Fruit fly (Drosophila melanogaster): ENCODE measurements around the gene SP1029.
A peak's percentile ranks its signal among the peaks of the same experiment; 100 is the strongest.

SP1029 gene

dm6 chr3R:29230552-29231102 lies 19.6 kb downstream of the SP1029 start (continued):
- TF ChIP-seq CG8765 (GFP tag; IDR thresholded peaks at IDR 0.05) (0 out of 2 replicates have a peak, but pooled peaks have one; percentile 7), bcd (GFP tag; optimal IDR thresholded peaks at IDR 0.05) (no peak), ATbp (GFP tag; optimal IDR thresholded peaks at IDR 0.05) (no peak), CG15011 (GFP tag; optimal IDR thresholded peaks at IDR 0.05) (no peak), CG9727 (GFP tag; optimal IDR thresholded peaks at IDR 0.05) (no peak), Dfd (GFP tag; optimal IDR thresholded peaks at IDR 0.05) (no peak), twi (tag; optimal IDR thresholded peaks at IDR 0.05) (no peak), Stat92E (GFP tag; optimal IDR thresholded peaks at IDR 0.05) (no peak), fru (optimal IDR thresholded peaks at IDR 0.05) (no peak), MBD-R2 (GFP tag; IDR thresholded peaks at IDR 0.05) (peak; percentile 7; the same call in 1 of the 2 replicates), CG9932 (GFP tag; IDR thresholded peaks at IDR 0.05) (peak; percentile 36; the same call in 1 of the 2 replicates), H2.0 (GFP tag; IDR thresholded peaks at IDR 0.05) (peak; percentile 18; the same call in 1 of the 2 replicates), CG10274 (GFP tag; optimal IDR thresholded peaks at IDR 0.05) (no peak), CG12155 (GFP tag; optimal IDR thresholded peaks at IDR 0.05) (no peak), Med (GFP tag) (peak; percentile 83), Jarid2 (GFP tag; optimal IDR thresholded peaks at IDR 0.05) (no peak), cas (GFP tag; IDR thresholded peaks at IDR 0.05) (peak; percentile 65), tna (GFP tag; IDR thresholded peaks at IDR 0.05; ENCODE audit: partially characterized antibody) (no peak), Hr51 (GFP tag; optimal IDR thresholded peaks at IDR 0.05) (no peak), en (GFP tag; optimal IDR thresholded peaks at IDR 0.05) (no peak), tap (tag; optimal IDR thresholded peaks at IDR 0.05) (no peak), CG7745 (tag; optimal IDR thresholded peaks at IDR 0.05) (no peak), CG2129 (GFP tag; IDR thresholded peaks at IDR 0.05; ENCODE audit: partially characterized antibody) (no peak), trh (GFP tag; optimal IDR thresholded peaks at IDR 0.05) (no peak), CG15073 (GFP tag; optimal IDR thresholded peaks at IDR 0.05) (no peak), Elba2 (GFP tag; optimal IDR thresholded peaks at IDR 0.05) (no peak), toy (GFP tag; IDR thresholded peaks at IDR 0.05) (no peak), CG14441 (GFP tag; IDR thresholded peaks at IDR 0.05) (peak; percentile 42; the same call in 1 of the 2 replicates), CG12659 (GFP tag; optimal IDR thresholded peaks at IDR 0.05) (no peak), Ets65A (GFP tag) (no peak), CG14710 (tag; optimal IDR thresholded peaks at IDR 0.05) (no peak), CG30431 (GFP tag; optimal IDR thresholded peaks at IDR 0.05) (no peak), cwo (GFP tag; optimal IDR thresholded peaks at IDR 0.05) (peak; percentile 61), HLH4C (GFP tag; IDR thresholded peaks at IDR 0.05; ENCODE audit: partially characterized antibody) (no peak), CG12071 (GFP tag; optimal IDR thresholded peaks at IDR 0.05) (no peak), Xbp1 (GFP tag; optimal IDR thresholded peaks at IDR 0.05) (no peak), CG17829 (tag; optimal IDR thresholded peaks at IDR 0.05) (no peak), trem (tag; optimal IDR thresholded peaks at IDR 0.05) (no peak), Mad (GFP tag; optimal IDR thresholded peaks at IDR 0.05) (no peak), sna (GFP tag; IDR thresholded peaks at IDR 0.05; ENCODE audit: partially characterized antibody) (no peak), CG7357 (GFP tag; IDR thresholded peaks at IDR 0.05) (no peak), CG15514 (GFP tag; optimal IDR thresholded peaks at IDR 0.05) (no peak), CG34422 (GFP tag; IDR thresholded peaks at IDR 0.05) (0 out of 3 replicates have a peak, but pooled peaks have one; percentile 19), zfh1 (GFP tag; IDR thresholded peaks at IDR 0.05) (0 out of 3 replicates have a peak, but pooled peaks have one; percentile 40), Ravus (GFP tag; IDR thresholded peaks at IDR 0.05) (no peak), NC2α (GFP tag; optimal IDR thresholded peaks at IDR 0.05) (no peak), ci (GFP tag; IDR thresholded peaks at IDR 0.05) (no peak), Mrtf (GFP tag; IDR thresholded peaks at IDR 0.05) (no peak), NFAT (GFP tag; IDR thresholded peaks at IDR 0.05) (peak; percentile 33; the same call in 1 of the 2 replicates), psq (GFP tag; optimal IDR thresholded peaks at IDR 0.05) (no peak)
